Worm (Caenorhabditis elegans): Measurements from ENCODE around the gene erd-2.1.

The erd-2.1 gene

ce11 chrX:10123015-10123414 lies 35.6 kb downstream of the erd-2.1 start:
- TF ChIP-seq nhr-6 (tag; optimal IDR thresholded peaks at IDR 0.05): no peak
- TF ChIP-seq dmd-8 (GFP tag; IDR thresholded peaks at IDR 0.05): no peak
- peak in 1 of 2 experiments; percentile 91 for TF ChIP-seq unc-62 (GFP tag; optimal IDR thresholded peaks at IDR 0.05 in 1 of 2)
- no peak for TF ChIP-seq unc-62 (tag; optimal IDR thresholded peaks at IDR 0.05)

ce11 chrX:10113677-10114076 lies 45.0 kb downstream of the erd-2.1 start:
- TF ChIP-seq dmd-6 (GFP tag; IDR thresholded peaks at IDR 0.05) (no peak), unc-62 (GFP tag; optimal IDR thresholded peaks at IDR 0.05 in 1 of 2) (peak in 1 of 2 experiments; percentile 95), unc-62 (tag; optimal IDR thresholded peaks at IDR 0.05) (no peak)

Measured in whole organism, L4 larva.